Worm (Caenorhabditis elegans) whole organism, young adult: Measurements from ENCODE around the gene T04C12.11.

ENCODE experiments used
- B0035.1 ChIP-seq: sonication (generic microtip); optimal IDR thresholded peaks from 2 replicates; lab custom pipeline; 2016; ENCODE audit warnings: missing genetic modification characterization, mild to moderate bottlenecking, missing compliant biosample characterization, missing genotype, missing genetic modification reagents
- B0261.1 ChIP-seq: sonication (generic microtip); optimal IDR thresholded peaks from 2 replicates; lab custom pipeline; 2016; ENCODE audit warnings: mild to moderate bottlenecking, missing genetic modification characterization, moderate library complexity, missing compliant biosample characterization
- F37B4.10 ChIP-seq: fragments of 200-800 bp; sonication (Bioruptor generic); IDR thresholded peaks from 2 replicates; pipeline ENCODE4 v1.3.6; 2022; ENCODE audit warnings: missing genetic modification characterization, missing compliant biosample characterization
- F55B11.4 ChIP-seq: sonication (generic microtip); optimal IDR thresholded peaks from 2 replicates; lab custom pipeline; 2016; ENCODE audit warnings: missing compliant biosample characterization, missing genetic modification characterization, borderline replicate concordance; ENCODE audit not compliant: insufficient read depth
- F57C9.4 ChIP-seq: sonication (generic microtip); optimal IDR thresholded peaks from 2 replicates; lab custom pipeline; 2017; ENCODE audit warnings: mild to moderate bottlenecking, missing genetic modification characterization, missing compliant biosample characterization
- Y53G8AR.9 ChIP-seq: fragments of 200-800 bp; sonication (Bioruptor generic); conservative IDR thresholded peaks from 2 replicates; pipeline ENCODE4 v1.3.6; 2022; ENCODE audit warnings: missing genetic modification reagents, missing genetic modification characterization, missing compliant biosample characterization
- Y56A3A.18 ChIP-seq: fragments of 200-800 bp; sonication (Bioruptor generic); IDR thresholded peaks from 2 replicates; pipeline ENCODE4 v1.3.6; 2022; ENCODE audit warnings: missing genetic modification reagents, missing genetic modification characterization, missing compliant biosample characterization
- Y67H2A.10 ChIP-seq: fragments of 200-800 bp; sonication (Bioruptor generic); conservative IDR thresholded peaks from 2 replicates; pipeline ENCODE4 v1.3.6; 2022; ENCODE audit warnings: missing genetic modification reagents, missing genetic modification characterization, missing compliant biosample characterization
- ZK185.1 ChIP-seq: sonication (generic microtip); optimal IDR thresholded peaks from 2 replicates; lab custom pipeline; 2016; ENCODE audit warnings: mild to moderate bottlenecking, missing genetic modification characterization, missing compliant biosample characterization; ENCODE audit not compliant: poor library complexity, severe bottlenecking
- athp-1 ChIP-seq: sonication (generic microtip); optimal IDR thresholded peaks from 2 replicates; lab custom pipeline; 2017; ENCODE audit warnings: mild to moderate bottlenecking, missing genetic modification characterization, missing compliant biosample characterization
- attf-3 ChIP-seq: fragments of 200-800 bp; sonication (Bioruptor generic); conservative IDR thresholded peaks from 2 replicates; pipeline ENCODE4 v1.3.6; 2022; ENCODE audit warnings: missing genetic modification reagents, missing genetic modification characterization, missing compliant biosample characterization
- attf-6 ChIP-seq: fragments of 200-800 bp; sonication (Bioruptor generic); IDR thresholded peaks from 2 replicates; pipeline ENCODE4 v1.3.6; 2022; ENCODE audit warnings: missing genetic modification reagents, missing genetic modification characterization, missing compliant biosample characterization
- bed-2 ChIP-seq: fragments of 200-800 bp; sonication (Bioruptor generic); IDR thresholded peaks from 2 replicates; pipeline ENCODE4 v1.3.6; 2022; ENCODE audit warnings: missing genetic modification reagents, missing genetic modification characterization, missing compliant biosample characterization
- chd-7 ChIP-seq: sonication (generic microtip); optimal IDR thresholded peaks from 2 replicates; lab custom pipeline; 2016; ENCODE audit warnings: mild to moderate bottlenecking, missing genetic modification characterization, moderate library complexity, missing compliant biosample characterization
- dox-1 ChIP-seq: fragments of 200-800 bp; sonication (Bioruptor generic); IDR thresholded peaks from 2 replicates; pipeline ENCODE4 v1.3.6; 2022; ENCODE audit warnings: missing genetic modification reagents, missing genetic modification characterization, missing compliant biosample characterization
- ekl-4 ChIP-seq: fragments of 200-800 bp; sonication (Bioruptor generic); IDR thresholded peaks from 2 replicates; pipeline ENCODE4 v1.3.6; 2022; ENCODE audit warnings: missing genetic modification reagents, missing genetic modification characterization, missing compliant biosample characterization
- hsf-1 ChIP-seq: fragments of 200-800 bp; sonication (Bioruptor generic); IDR thresholded peaks from 2 replicates; pipeline ENCODE4 v1.3.6; 2022; ENCODE audit warnings: missing genetic modification reagents, missing genetic modification characterization, missing compliant biosample characterization
- let-526 ChIP-seq: fragments of 200-800 bp; sonication (Bioruptor generic); IDR thresholded peaks from 2 replicates; pipeline ENCODE4 v1.3.6; 2022; ENCODE audit warnings: missing genetic modification reagents, missing genetic modification characterization, missing compliant biosample characterization
- let-607 ChIP-seq, 2 experiments: fragments of 200-800 bp in 1 of 2; sonication (Bioruptor generic) in 1 of 2; sonication (generic microtip) in 1 of 2; optimal IDR thresholded peaks; 2 replicates each; lab custom pipeline; 2016 to 2018; ENCODE audit warnings: mild to moderate bottlenecking in 2 of 2, missing compliant biosample characterization in 2 of 2, missing genetic modification characterization in 2 of 2, moderate library complexity in 2 of 2, missing genotype in 1 of 2
- lsy-27 ChIP-seq: sonication (generic microtip); optimal IDR thresholded peaks from 2 replicates; lab custom pipeline; 2017; ENCODE audit warnings: missing genetic modification characterization, mild to moderate bottlenecking, missing compliant biosample characterization, antibody characterized with exemption, missing genotype, borderline replicate concordance; ENCODE audit not compliant: insufficient read depth
- mel-28 ChIP-seq: sonication (generic microtip); optimal IDR thresholded peaks from 2 replicates; lab custom pipeline; 2016; ENCODE audit warnings: borderline replicate concordance, mild to moderate bottlenecking, missing genetic modification characterization, missing compliant biosample characterization
- mes-4 ChIP-seq: sonication (generic microtip); optimal IDR thresholded peaks from 2 replicates; lab custom pipeline; 2016; ENCODE audit warnings: missing genotype, missing genetic modification characterization, missing compliant biosample characterization
- nfya-1 ChIP-seq: sonication (generic microtip); optimal IDR thresholded peaks from 2 replicates; lab custom pipeline; 2017; ENCODE audit warnings: antibody characterized with exemption, missing compliant biosample characterization, missing genetic modification characterization, borderline replicate concordance; ENCODE audit not compliant: insufficient read depth
- nfyb-1 ChIP-seq: fragments of 200-800 bp; sonication (Bioruptor generic); IDR thresholded peaks from 2 replicates; pipeline ENCODE4 v1.3.6; 2022; ENCODE audit warnings: missing genetic modification reagents, missing genetic modification characterization, missing compliant biosample characterization
- nhr-80 ChIP-seq: sonication (generic microtip); optimal IDR thresholded peaks from 2 replicates; lab custom pipeline; 2016; ENCODE audit warnings: missing genetic modification characterization, missing compliant biosample characterization
- pbrm-1 ChIP-seq: fragments of 200-800 bp; sonication (Bioruptor generic); IDR thresholded peaks from 2 replicates; pipeline ENCODE4 v1.3.6; 2022; ENCODE audit warnings: missing genetic modification reagents, missing genetic modification characterization, missing compliant biosample characterization
- rcor-1 ChIP-seq: fragments of 200-800 bp; sonication (Bioruptor generic); IDR thresholded peaks from 2 replicates; pipeline ENCODE4 v1.3.6; 2022; ENCODE audit warnings: missing genetic modification reagents, missing genetic modification characterization, missing compliant biosample characterization
- repo-1 ChIP-seq: sonication (generic microtip); optimal IDR thresholded peaks from 2 replicates; lab custom pipeline; 2017; ENCODE audit warnings: mild to moderate bottlenecking, missing genetic modification characterization, missing compliant biosample characterization
- sea-2 ChIP-seq: fragments of 200-800 bp; sonication (Bioruptor generic); IDR thresholded peaks from 2 replicates; pipeline ENCODE4 v1.3.6; 2022; ENCODE audit warnings: missing genetic modification characterization, missing compliant biosample characterization
- snpc-1.3 ChIP-seq: sonication (generic microtip); optimal IDR thresholded peaks from 2 replicates; lab custom pipeline; 2017; ENCODE audit warnings: missing genetic modification characterization, mild to moderate bottlenecking, missing compliant biosample characterization, antibody characterized with exemption, moderate library complexity, missing genotype, missing genetic modification reagents; ENCODE audit not compliant: insufficient read depth
- somi-1 ChIP-seq: fragments of 200-800 bp; sonication (Bioruptor generic); optimal IDR thresholded peaks from 2 replicates; lab custom pipeline; 2018; ENCODE audit warnings: mild to moderate bottlenecking, missing genetic modification characterization, missing compliant biosample characterization
- xnd-1 ChIP-seq: sonication (generic microtip); optimal IDR thresholded peaks from 2 replicates; lab custom pipeline; 2016; ENCODE audit warnings: missing genotype, missing genetic modification reagents, missing genetic modification characterization, missing compliant biosample characterization

The T04C12.11 gene

DNA sequence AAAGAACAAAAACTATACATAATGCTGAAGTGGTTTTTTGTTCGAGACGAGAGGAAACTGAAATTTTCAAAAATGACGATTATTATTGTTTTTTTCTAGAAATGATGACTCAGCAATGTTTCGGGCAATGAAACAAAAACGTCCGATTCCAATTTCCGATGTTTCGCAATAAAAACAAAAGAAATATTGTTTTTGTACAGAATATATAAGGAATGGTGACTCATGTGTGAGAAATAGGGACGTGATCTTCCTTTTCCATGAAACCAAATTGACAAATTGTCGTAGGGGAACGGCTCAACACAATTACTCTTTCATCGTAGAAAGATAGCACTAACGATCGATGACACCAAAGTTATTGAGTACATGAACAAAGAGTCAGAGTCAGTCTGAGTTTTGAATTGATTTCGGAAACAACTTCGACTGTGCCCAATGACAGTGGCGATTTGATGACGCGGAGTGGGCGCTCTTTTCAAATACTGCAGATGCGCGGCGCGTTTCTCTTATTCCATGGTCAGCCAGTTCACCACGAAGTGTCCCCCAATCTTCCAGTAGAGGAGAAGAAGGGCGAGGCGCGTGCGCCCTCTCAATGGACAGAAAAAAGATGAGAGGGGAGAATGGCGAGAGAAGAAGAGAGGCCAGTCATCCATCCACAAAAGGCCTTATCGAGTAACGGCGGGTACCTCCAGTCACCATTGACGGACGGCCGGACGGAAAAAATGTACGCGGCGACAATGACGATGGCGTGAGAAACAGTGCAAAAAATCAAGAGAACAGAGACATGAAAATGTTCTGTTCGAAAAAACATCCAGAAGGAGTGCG, 15.3 kb upstream of the T04C12.11 start (continued):
- TF ChIP-seq ZK185.1 (tag; lab: Kevin White, UChicago) (no peak), xnd-1 (tag; lab: Kevin White, UChicago) (no peak), Y56A3A.18 (GFP tag; lab: Robert Waterston, UW) (peak; percentile 42; the same call in 1 of the 2 replicates), dox-1 (GFP tag; lab: Robert Waterston, UW) (no peak), B0035.1 (tag; lab: Kevin White, UChicago) (no peak), F55B11.4 (tag; lab: Kevin White, UChicago) (no peak), Y67H2A.10 (GFP tag; lab: Robert Waterston, UW) (no peak), nfyb-1 (peak; percentile 37; the same call in 1 of the 2 replicates), athp-1 (tag; lab: Kevin White, UChicago) (no peak), hsf-1 (GFP tag; lab: Robert Waterston, UW) (no peak), rcor-1 (GFP tag; lab: Robert Waterston, UW) (no peak), snpc-1.3 (no peak), attf-3 (GFP tag; lab: Robert Waterston, UW) (no peak), mel-28 (no peak), somi-1 (GFP tag; lab: Kevin White, UChicago) (peak; percentile 23)

DNA sequence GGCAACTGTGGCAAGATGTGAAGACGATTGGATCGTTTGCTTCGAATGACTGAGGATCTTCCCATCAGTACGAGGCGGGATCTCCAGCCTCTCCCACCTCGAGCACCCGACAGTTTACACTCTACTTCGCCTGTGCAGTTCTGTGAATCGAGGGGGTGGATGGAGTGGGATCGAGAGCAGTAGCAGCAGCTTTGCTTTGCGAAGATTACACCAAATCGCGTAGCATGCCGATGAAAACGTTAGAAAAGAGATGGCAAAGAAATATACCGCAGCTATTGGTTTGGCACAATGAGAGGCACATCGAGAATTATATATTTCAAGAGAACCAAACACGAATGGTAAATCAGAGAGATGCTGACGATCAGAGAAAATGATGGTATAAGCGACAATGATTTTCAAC, 14.4 kb upstream of the T04C12.11 start, which contains the start of gene act-3:
Gene act-3, minus strand, starts transcription at position 51 of the 400 bp plus-strand sequence.
- TF ChIP-seq chd-7 (tag; lab: Kevin White, UChicago) (peak; percentile 7), repo-1 (peak; percentile 8), lsy-27 (tag; lab: Kevin White, UChicago) (no peak), pbrm-1 (GFP tag; lab: Robert Waterston, UW) (0 out of 2 replicates have a peak, but pooled peaks have one; percentile 24)

DNA sequence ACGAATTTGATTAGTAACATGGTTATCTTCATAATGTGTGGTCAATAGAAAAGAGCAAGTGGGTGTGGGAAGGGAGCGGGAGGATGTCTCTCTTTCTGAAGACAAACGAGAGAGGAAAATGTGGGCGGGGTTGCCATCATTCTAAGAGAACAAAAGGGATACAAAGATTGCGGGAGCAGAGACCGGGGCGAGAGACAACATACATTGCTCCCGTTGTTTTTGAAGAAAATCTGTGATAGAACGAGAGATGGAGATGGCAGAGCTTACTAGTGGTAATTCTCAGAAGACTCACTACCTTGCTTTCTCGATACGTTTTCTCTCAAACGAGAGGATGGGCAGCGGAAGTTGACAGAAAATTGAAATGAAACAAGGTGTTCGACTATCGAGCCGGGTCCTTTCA, 13.3 kb upstream of the T04C12.11 start:
- TF ChIP-seq attf-3 (GFP tag; lab: Robert Waterston, UW) (no peak), bed-2 (no peak), Y56A3A.18 (GFP tag; lab: Robert Waterston, UW) (no peak), repo-1 (no peak), let-607 (tag; optimal IDR thresholded peaks at IDR 0.05; lab: Kevin White, UChicago) (no peak)

- TF ChIP-seq Y53G8AR.9 (0 out of 2 replicates have a peak, but pooled peaks have one; percentile 22), sea-2 (GFP tag; lab: Robert Waterston, UW) (no peak), B0261.1 (no peak), Y56A3A.18 (GFP tag; lab: Robert Waterston, UW) (no peak), mes-4 (tag; lab: Kevin White, UChicago) (no peak), ekl-4 (GFP tag; lab: Robert Waterston, UW) (peak; percentile 45; the same call in 1 of the 2 replicates), let-526 (no peak)
Observed at ce11 chrV:11071453-11071852, 11.4 kb upstream of the T04C12.11 start.

- TF ChIP-seq nhr-80 (tag; lab: Kevin White, UChicago), result peak; percentile 77
- no peak for TF ChIP-seq B0261.1
- no peak for TF ChIP-seq nfya-1 (tag; lab: Kevin White, UChicago)
- no peak for TF ChIP-seq F57C9.4 (tag; lab: Kevin White, UChicago)
- TF ChIP-seq attf-6 (GFP tag; lab: Robert Waterston, UW), result no peak
- TF ChIP-seq F37B4.10 (GFP tag; lab: Robert Waterston, UW), result no peak
Observed at ce11 chrV:11070388-11070787, 10.3 kb upstream of the T04C12.11 start.
